Worm (Caenorhabditis elegans) whole organism, mixed stage, embryonic: ENCODE results near the gene Y7A5A.6.

ENCODE experiments used
- bed-3 ChIP-seq: fragments of 200-800 bp; sonication (Bioruptor generic); optimal IDR thresholded peaks from 3 replicates; lab custom pipeline; 2018; ENCODE audit warnings: mild to moderate bottlenecking, missing genetic modification characterization, moderate library complexity, missing compliant biosample characterization
- blmp-1 ChIP-seq: fragments of 150-350 bp; optimal IDR thresholded peaks from 2 replicates; lab custom pipeline; 2014; ENCODE audit warnings: missing biosample characterization, missing genetic modification characterization
- ham-2 ChIP-seq: fragments of 200-800 bp; sonication (Bioruptor generic); optimal IDR thresholded peaks from 2 replicates; lab custom pipeline; 2018; ENCODE audit warnings: mild to moderate bottlenecking, missing genetic modification characterization, missing compliant biosample characterization
- mep-1 ChIP-seq: fragments of 150-350 bp; optimal IDR thresholded peaks from 2 replicates; lab custom pipeline; 2017; ENCODE audit warnings: missing biosample characterization, missing genetic modification reagents, missing genetic modification characterization, inconsistent platforms
- nhr-237 ChIP-seq: fragments of 150-350 bp; optimal IDR thresholded peaks from 2 replicates; lab custom pipeline; 2014; ENCODE audit warnings: missing biosample characterization, missing genetic modification characterization
- nhr-28 ChIP-seq: fragments of 150-350 bp; optimal IDR thresholded peaks from 2 replicates; lab custom pipeline; 2014; ENCODE audit warnings: missing biosample characterization, missing genetic modification characterization
- nhr-76 ChIP-seq: sonication (generic microtip); optimal IDR thresholded peaks from 2 replicates; lab custom pipeline; 2017; ENCODE audit warnings: missing biosample characterization, missing genetic modification characterization
- snpc-4 ChIP-seq: fragments of 150-350 bp; optimal IDR thresholded peaks from 2 replicates; lab custom pipeline; 2014; ENCODE audit warnings: missing biosample characterization, missing genetic modification characterization

ce11 chrX:15794977-15795376 is 4.5 kb downstream of the Y7A5A.6 start, which contains the start of gene Y7A5A.10:
- TF ChIP-seq ham-2 (GFP tag; lab: Kevin White, UChicago) (no peak), mep-1 (tag; lab: Kevin White, UChicago) (no peak), nhr-28 (tag; lab: Kevin White, UChicago) (no peak), nhr-237 (no peak), snpc-4 (tag; lab: Kevin White, UChicago) (no peak), nhr-76 (no peak), blmp-1 (tag; lab: Kevin White, UChicago) (no peak), bed-3 (GFP tag; lab: Kevin White, UChicago) (no peak)
